Worm (Caenorhabditis elegans): ENCODE results near the gene Y39A1A.22.

- no peak for TF ChIP-seq nhr-23 (tag; optimal IDR thresholded peaks at IDR 0.05)
- TF ChIP-seq unc-39 (tag; optimal IDR thresholded peaks at IDR 0.05): no peak
- no peak for TF ChIP-seq ZK546.5 (tag; optimal IDR thresholded peaks at IDR 0.05)
- TF ChIP-seq ztf-11 (tag; optimal IDR thresholded peaks at IDR 0.05): no peak
- no peak for TF ChIP-seq skn-1 (tag; optimal IDR thresholded peaks at IDR 0.05)
- no peak for TF ChIP-seq unc-55 (GFP tag; optimal IDR thresholded peaks at IDR 0.05)
- no peak for TF ChIP-seq nhr-10 (tag; optimal IDR thresholded peaks at IDR 0.05)
- no peak for TF ChIP-seq snpc-4 (tag; optimal IDR thresholded peaks at IDR 0.05)
- TF ChIP-seq lin-11 (tag; optimal IDR thresholded peaks at IDR 0.05): no peak
- no peak for TF ChIP-seq alr-1 (tag; optimal IDR thresholded peaks at IDR 0.05)
- no peak for TF ChIP-seq elt-1 (tag; optimal IDR thresholded peaks at IDR 0.05)
- no peak for TF ChIP-seq elt-3 (tag; optimal IDR thresholded peaks at IDR 0.05)
These were observed 26.5 kb upstream of the Y39A1A.22 start for ce11 chrIII:10733300-10733699.
